Fruit fly (Drosophila melanogaster) whole organism, wandering third instar larva: ENCODE measurements around the gene CG13070.

Experiments used
- Abd-B ChIP-seq: fragments of >200 bp; optimal IDR thresholded peaks from 2 replicates; lab custom pipeline; 2017; ENCODE audit warnings: missing biosample characterization, missing genetic modification characterization
- CG32264 ChIP-seq: fragments of 200-800 bp; sonication (Bioruptor generic); optimal IDR thresholded peaks from 2 replicates; lab custom pipeline; 2016; ENCODE audit warnings: missing biosample characterization, missing genetic modification characterization
- CG9705 ChIP-seq: fragments of 200-800 bp; sonication (Bioruptor generic); optimal IDR thresholded peaks from 2 replicates; lab custom pipeline; 2018; ENCODE audit warnings: missing biosample characterization, mild to moderate bottlenecking, missing genetic modification characterization
- CrebA ChIP-seq: fragments of 200-800 bp; sonication (Bioruptor generic); optimal IDR thresholded peaks from 2 replicates; lab custom pipeline; 2016; ENCODE audit warnings: missing biosample characterization, mild to moderate bottlenecking, missing genetic modification characterization, borderline replicate concordance
- Dfd ChIP-seq: fragments of >200 bp; optimal IDR thresholded peaks from 2 replicates; lab custom pipeline; 2017; ENCODE audit warnings: missing biosample characterization, missing genetic modification characterization
- Dif ChIP-seq: fragments of 200-275, 200-300 bp; sonication (Bioruptor generic); optimal IDR thresholded peaks from 2 replicates; lab custom pipeline; 2018; ENCODE audit warnings: missing biosample characterization, missing genetic modification characterization; ENCODE audit not compliant: partially characterized antibody
- GATAd ChIP-seq: sonication (Bioruptor generic); optimal IDR thresholded peaks from 2 replicates; lab custom pipeline; 2016; ENCODE audit warnings: missing biosample characterization, missing genetic modification characterization
- HLH106 ChIP-seq: fragments of 200-800 bp; optimal IDR thresholded peaks from 3 replicates; lab custom pipeline; 2019; ENCODE audit warnings: missing biosample characterization, mild to moderate bottlenecking, missing genetic modification characterization, moderate library complexity
- Hnf4 ChIP-seq: fragments of 200-800 bp; sonication (Bioruptor generic); optimal IDR thresholded peaks from 2 replicates; lab custom pipeline; 2016; ENCODE audit warnings: missing biosample characterization, mild to moderate bottlenecking, missing genetic modification characterization
- Hr83 ChIP-seq: fragments of 200-300 bp; sonication (Bioruptor generic); optimal IDR thresholded peaks from 2 replicates; lab custom pipeline; 2016; ENCODE audit warnings: missing biosample characterization, mild to moderate bottlenecking, missing genetic modification characterization, moderate library complexity; ENCODE audit not compliant: poor library complexity, severe bottlenecking
- Myc ChIP-seq: fragments of >200 bp; optimal IDR thresholded peaks from 2 replicates; lab custom pipeline; 2017
- OdsH ChIP-seq: fragments of 200-800 bp; sonication (Bioruptor generic); optimal IDR thresholded peaks from 2 replicates; lab custom pipeline; 2016; ENCODE audit warnings: missing biosample characterization, mild to moderate bottlenecking, missing genetic modification characterization
- Rel ChIP-seq, 2 experiments: fragments of 200-800 bp; sonication (Bioruptor generic) in 1 of 2; optimal IDR thresholded peaks; 2 replicates in 1 of 2; 3 replicates in 1 of 2; lab custom pipeline; 2016 to 2019; ENCODE audit warnings: mild to moderate bottlenecking in 2 of 2, missing biosample characterization in 2 of 2, missing genetic modification characterization in 2 of 2, moderate library complexity in 1 of 2
- Sp1 ChIP-seq: fragments of 200-800 bp; sonication (Bioruptor generic); optimal IDR thresholded peaks from 3 replicates; lab custom pipeline; 2019; ENCODE audit warnings: missing biosample characterization, mild to moderate bottlenecking, missing genetic modification characterization, moderate library complexity
- br ChIP-seq: fragments of 200-800 bp; sonication (Bioruptor generic); optimal IDR thresholded peaks from 2 replicates; lab custom pipeline; 2016; ENCODE audit warnings: missing biosample characterization, missing genetic modification characterization
- brk ChIP-seq: fragments of 200-800 bp; sonication (Bioruptor generic); optimal IDR thresholded peaks from 2 replicates; lab custom pipeline; 2016; ENCODE audit warnings: missing biosample characterization, mild to moderate bottlenecking, missing genetic modification characterization
- dl ChIP-seq, 2 experiments: fragments of 175-275, 200-275 bp in 1 of 2; fragments of 200-275 bp in 1 of 2; sonication (Bioruptor generic); optimal IDR thresholded peaks; lab custom pipeline; 2018; ENCODE audit warnings: mild to moderate bottlenecking in 2 of 2, missing biosample characterization in 2 of 2, missing genetic modification characterization in 2 of 2, moderate library complexity in 2 of 2; ENCODE audit not compliant: partially characterized antibody in 2 of 2, insufficient read depth in 1 of 2
- dmrt93B ChIP-seq: fragments of 200-800 bp; sonication (Bioruptor generic); optimal IDR thresholded peaks from 2 replicates; lab custom pipeline; 2018; ENCODE audit warnings: missing biosample characterization, mild to moderate bottlenecking, missing genetic modification characterization
- ey ChIP-seq: fragments of 200-800 bp; sonication (Bioruptor generic); optimal IDR thresholded peaks from 2 replicates; lab custom pipeline; 2016; ENCODE audit warnings: missing biosample characterization, missing genetic modification characterization
- foxo ChIP-seq, 2 experiments: fragments of 200-800 bp; sonication (Bioruptor generic); optimal IDR thresholded peaks; 2 replicates in 1 of 2; 3 replicates in 1 of 2; lab custom pipeline; 2016 to 2017; ENCODE audit warnings: missing biosample characterization in 2 of 2, missing genetic modification characterization in 2 of 2
- fru ChIP-seq: fragments of 200-800 bp; sonication (Bioruptor generic); optimal IDR thresholded peaks from 3 replicates; lab custom pipeline; 2016; ENCODE audit warnings: missing biosample characterization, mild to moderate bottlenecking, missing genetic modification characterization
- h ChIP-seq: fragments of 200-800 bp; sonication (Bioruptor generic); optimal IDR thresholded peaks from 3 replicates; lab custom pipeline; 2016; ENCODE audit warnings: missing biosample characterization, mild to moderate bottlenecking, missing genetic modification characterization
- jim ChIP-seq: fragments of 175-275, 200-325 bp; sonication (Bioruptor generic); optimal IDR thresholded peaks from 2 replicates; lab custom pipeline; 2016; ENCODE audit warnings: missing biosample characterization, mild to moderate bottlenecking, missing genetic modification characterization
- lola ChIP-seq: fragments of >200 bp; optimal IDR thresholded peaks from 2 replicates; lab custom pipeline; 2017; ENCODE audit warnings: missing biosample characterization, missing genetic modification characterization
- pan ChIP-seq: fragments of >200 bp; optimal IDR thresholded peaks from 2 replicates; lab custom pipeline; 2017
- psq ChIP-seq: fragments of 200-800 bp; sonication (Bioruptor generic); optimal IDR thresholded peaks from 3 replicates; lab custom pipeline; 2017; ENCODE audit warnings: missing biosample characterization, mild to moderate bottlenecking, missing genetic modification characterization, moderate library complexity
- rgr ChIP-seq: fragments of 200-800 bp; sonication (Bioruptor generic); optimal IDR thresholded peaks from 3 replicates; lab custom pipeline; 2016; ENCODE audit warnings: missing biosample characterization, mild to moderate bottlenecking, missing genetic modification characterization
- sv ChIP-seq: fragments of 200-800 bp; sonication (Bioruptor generic); optimal IDR thresholded peaks from 3 replicates; lab custom pipeline; 2016; ENCODE audit warnings: missing biosample characterization, missing genetic modification characterization
- tai ChIP-seq: sonication (Bioruptor generic); optimal IDR thresholded peaks from 2 replicates; lab custom pipeline; 2016; ENCODE audit warnings: missing biosample characterization, missing genetic modification characterization
- usp ChIP-seq: fragments of >200 bp; optimal IDR thresholded peaks from 2 replicates; lab custom pipeline; 2017; ENCODE audit warnings: missing biosample characterization, missing genetic modification characterization
- woc ChIP-seq: sonication (Bioruptor generic); optimal IDR thresholded peaks from 2 replicates; lab custom pipeline; 2016; ENCODE audit warnings: missing biosample characterization, mild to moderate bottlenecking, missing genetic modification characterization

CG13070 gene

dm6 chr3L:16283821-16284220 is 20.7 kb downstream of the CG13070 start, which contains the start of gene CG13048:
TSS of gene CG13048 (minus strand) at chr3L:16283921.
- no peak for TF ChIP-seq HLH106 (tag; lab: Kevin White, UChicago)
- no peak for TF ChIP-seq psq (GFP tag; lab: Kevin White, UChicago)
- TF ChIP-seq brk (GFP tag; lab: Kevin White, UChicago), result no peak
- TF ChIP-seq usp (GFP tag; lab: Kevin White, UChicago), result no peak
- TF ChIP-seq CG32264 (GFP tag; lab: Kevin White, UChicago), result no peak

dm6 chr3L:16285346-16285911 is 22.3 kb downstream of the CG13070 start, which contains the start of gene CG13047:
TSS of gene CG13047 (minus strand) at chr3L:16285396.
- TF ChIP-seq dl (GFP tag; optimal IDR thresholded peaks at IDR 0.05; lab: Kevin White, UChicago; ENCODE audit: insufficient read depth in 1 of 2, partially characterized antibody in 2 of 2) (no peak), Hnf4 (GFP tag; lab: Kevin White, UChicago) (no peak), tai (GFP tag; lab: Kevin White, UChicago) (no peak), h (GFP tag; lab: Kevin White, UChicago) (no peak), Myc (lab: Kevin White, UChicago) (no peak), GATAd (GFP tag; lab: Kevin White, UChicago) (no peak), Dif (GFP tag; lab: Kevin White, UChicago) (no peak), usp (GFP tag; lab: Kevin White, UChicago) (no peak), foxo (GFP tag; optimal IDR thresholded peaks at IDR 0.05; lab: Kevin White, UChicago) (no peak), Sp1 (GFP tag; lab: Kevin White, UChicago) (no peak), CG9705 (no peak), Abd-B (no peak), CG32264 (GFP tag; lab: Kevin White, UChicago) (no peak), sv (GFP tag; lab: Kevin White, UChicago) (no peak), Rel (GFP tag; optimal IDR thresholded peaks at IDR 0.05; lab: Kevin White, UChicago) (no peak), Rel (tag; optimal IDR thresholded peaks at IDR 0.05; lab: Kevin White, UChicago) (no peak), Hr83 (GFP tag; lab: Kevin White, UChicago) (no peak), brk (GFP tag; lab: Kevin White, UChicago) (no peak), lola (no peak), woc (GFP tag; lab: Kevin White, UChicago) (no peak)

DNA sequence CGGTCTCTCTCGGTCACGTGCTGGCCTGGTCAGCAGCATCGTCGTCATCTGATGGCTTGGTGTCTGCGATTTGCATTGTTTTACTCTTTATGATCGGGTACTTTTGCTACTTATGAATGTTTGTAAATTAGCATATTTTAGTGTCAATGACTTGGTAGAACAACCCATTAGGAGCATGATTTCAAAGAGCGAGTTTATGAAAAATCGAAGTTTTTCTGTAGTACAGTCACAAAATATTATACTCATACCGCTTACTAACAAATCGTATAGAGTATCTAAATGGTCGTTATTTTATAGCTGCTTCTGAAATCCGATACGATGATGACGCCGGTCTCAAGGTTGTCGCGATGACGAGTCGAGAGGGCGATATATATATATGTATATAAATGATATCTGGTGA is 23.1 kb downstream of the CG13070 start:
- peak; percentile 34 for TF ChIP-seq OdsH (GFP tag; lab: Kevin White, UChicago)
- TF ChIP-seq jim (GFP tag; lab: Kevin White, UChicago), result no peak
- TF ChIP-seq CG9705, result no peak
- TF ChIP-seq br, result peak; percentile 53
- peak; percentile 51 for TF ChIP-seq rgr (GFP tag; lab: Kevin White, UChicago)
- peak; percentile 50 for TF ChIP-seq fru (GFP tag; lab: Kevin White, UChicago)
- TF ChIP-seq Dfd (GFP tag; lab: Kevin White, UChicago), result no peak
- TF ChIP-seq HLH106 (tag; lab: Kevin White, UChicago), result peak; percentile 42
- peak; percentile 32 for TF ChIP-seq ey (GFP tag; lab: Kevin White, UChicago)
- TF ChIP-seq foxo (GFP tag; optimal IDR thresholded peaks at IDR 0.05; lab: Kevin White, UChicago), result peak in 1 of 2 experiments; percentile 36
- TF ChIP-seq Hnf4 (GFP tag; lab: Kevin White, UChicago), result peak; percentile 13
- peak; percentile 53 for TF ChIP-seq h (GFP tag; lab: Kevin White, UChicago)
- peak; percentile 43 for TF ChIP-seq woc (GFP tag; lab: Kevin White, UChicago)

DNA sequence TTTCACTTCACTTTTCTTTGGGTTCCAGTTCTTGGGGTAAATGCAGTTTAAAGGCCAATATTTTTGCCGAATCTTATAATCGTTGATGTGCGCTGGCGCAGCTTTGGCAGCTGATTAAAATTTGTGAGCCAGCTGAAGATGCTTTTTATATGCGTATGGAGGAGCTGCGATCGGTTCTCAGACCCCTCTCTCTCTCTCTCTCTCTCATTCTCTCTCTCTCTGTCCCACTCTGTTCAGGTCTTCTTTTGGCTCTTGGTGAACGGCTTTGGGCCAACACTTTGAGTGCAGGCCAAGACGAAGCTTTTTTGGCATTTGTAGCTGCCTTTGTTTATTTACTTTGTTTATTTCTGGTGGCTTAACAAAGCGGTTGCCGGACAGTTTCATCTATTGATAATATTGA is 25.2 kb downstream of the CG13070 start, which contains the start of gene CG13046:
TSS of gene CG13046 (minus strand) at position 101 of the 400 bp plus-strand sequence.
- no peak for TF ChIP-seq GATAd (GFP tag; lab: Kevin White, UChicago)
- TF ChIP-seq brk (GFP tag; lab: Kevin White, UChicago), result no peak
- TF ChIP-seq dl (GFP tag; optimal IDR thresholded peaks at IDR 0.05; lab: Kevin White, UChicago; ENCODE audit: insufficient read depth in 1 of 2, partially characterized antibody in 2 of 2), result no peak
- TF ChIP-seq Abd-B, result no peak
- no peak for TF ChIP-seq HLH106 (tag; lab: Kevin White, UChicago)
- no peak for TF ChIP-seq fru (GFP tag; lab: Kevin White, UChicago)
- TF ChIP-seq tai (GFP tag; lab: Kevin White, UChicago), result no peak
- TF ChIP-seq OdsH (GFP tag; lab: Kevin White, UChicago), result no peak
- no peak for TF ChIP-seq Sp1 (GFP tag; lab: Kevin White, UChicago)
- TF ChIP-seq dmrt93B (GFP tag; lab: Kevin White, UChicago), result no peak
- TF ChIP-seq usp (GFP tag; lab: Kevin White, UChicago), result no peak
- no peak for TF ChIP-seq CrebA
- TF ChIP-seq pan, result no peak
